Worm (Caenorhabditis elegans) whole organism, mixed stage, embryonic: ENCODE results near the gene T16A1.5.
"Not testable (repeated sequence)": the region's sequence is repeated elsewhere in the genome, so short reads cannot be mapped to it uniquely, and the experiment has no call there.

Source experiments
- M03D4.4 ChIP-seq: sonication (generic microtip); optimal IDR thresholded peaks from 2 replicates; lab custom pipeline; 2017; ENCODE audit warnings: mild to moderate bottlenecking, missing genetic modification characterization, missing compliant biosample characterization
- bed-3 ChIP-seq: fragments of 200-800 bp; sonication (Bioruptor generic); optimal IDR thresholded peaks from 3 replicates; lab custom pipeline; 2018; ENCODE audit warnings: mild to moderate bottlenecking, missing genetic modification characterization, moderate library complexity, missing compliant biosample characterization
- blmp-1 ChIP-seq: fragments of 150-350 bp; optimal IDR thresholded peaks from 2 replicates; lab custom pipeline; 2014; ENCODE audit warnings: missing biosample characterization, missing genetic modification characterization
- ceh-39 ChIP-seq: fragments of 150-350 bp; optimal IDR thresholded peaks from 2 replicates; lab custom pipeline; 2014; ENCODE audit warnings: missing biosample characterization, missing genetic modification characterization
- ceh-83 ChIP-seq: fragments of 200-800 bp; sonication (Bioruptor generic); optimal IDR thresholded peaks from 2 replicates; lab custom pipeline; 2018; ENCODE audit warnings: mild to moderate bottlenecking, missing genetic modification characterization, missing compliant biosample characterization
- ces-1 ChIP-seq: fragments of 150-350 bp; optimal IDR thresholded peaks from 2 replicates; lab custom pipeline; 2014; ENCODE audit warnings: missing biosample characterization, missing genetic modification reagents, missing genetic modification characterization
- cnd-1 ChIP-seq: fragments of 200-800 bp; sonication (Bioruptor generic); optimal IDR thresholded peaks from 2 replicates; lab custom pipeline; 2018; ENCODE audit warnings: mild to moderate bottlenecking, missing genetic modification characterization, missing compliant biosample characterization
- drap-1 ChIP-seq: fragments of 200-800 bp; sonication (Bioruptor generic); optimal IDR thresholded peaks from 3 replicates; lab custom pipeline; 2018; ENCODE audit warnings: mild to moderate bottlenecking, missing genetic modification characterization, missing compliant biosample characterization
- elt-1 ChIP-seq: sonication (generic microtip); optimal IDR thresholded peaks from 2 replicates; lab custom pipeline; 2017; ENCODE audit warnings: missing genetic modification characterization, mild to moderate bottlenecking, missing compliant biosample characterization, antibody characterized with exemption, moderate library complexity, borderline replicate concordance; ENCODE audit not compliant: insufficient read depth
- elt-3 ChIP-seq: fragments of 150-350 bp; optimal IDR thresholded peaks from 2 replicates; lab custom pipeline; 2014; ENCODE audit warnings: missing biosample characterization, missing genetic modification characterization
- flh-1 ChIP-seq: fragments of 200-800 bp; sonication (Bioruptor generic); optimal IDR thresholded peaks from 2 replicates; lab custom pipeline; 2018; ENCODE audit warnings: mild to moderate bottlenecking, missing genetic modification characterization, moderate library complexity, missing compliant biosample characterization
- lin-13 ChIP-seq: fragments of 150-350 bp; optimal IDR thresholded peaks from 2 replicates; lab custom pipeline; 2014; ENCODE audit warnings: missing biosample characterization, missing genetic modification characterization
- lin-32 ChIP-seq: fragments of 200-800 bp; sonication (Bioruptor generic); optimal IDR thresholded peaks from 2 replicates; lab custom pipeline; 2018; ENCODE audit warnings: mild to moderate bottlenecking, missing genetic modification characterization, missing compliant biosample characterization
- lsy-2 ChIP-seq: fragments of 150-350 bp; optimal IDR thresholded peaks from 2 replicates; lab custom pipeline; 2014; ENCODE audit warnings: missing biosample characterization, missing genetic modification characterization
- mab-5 ChIP-seq: fragments of 150-350 bp; optimal IDR thresholded peaks from 2 replicates; lab custom pipeline; 2014; ENCODE audit warnings: missing biosample characterization, missing genetic modification characterization
- mep-1 ChIP-seq: fragments of 150-350 bp; optimal IDR thresholded peaks from 2 replicates; lab custom pipeline; 2017; ENCODE audit warnings: missing biosample characterization, missing genetic modification reagents, missing genetic modification characterization, inconsistent platforms
- mls-2 ChIP-seq: sonication (generic microtip); optimal IDR thresholded peaks from 2 replicates; lab custom pipeline; 2016; ENCODE audit warnings: mild to moderate bottlenecking, missing genetic modification characterization, moderate library complexity, missing compliant biosample characterization
- nhr-2 ChIP-seq: fragments of 150-350 bp; optimal IDR thresholded peaks from 2 replicates; lab custom pipeline; 2014; ENCODE audit warnings: missing biosample characterization, missing genetic modification characterization
- nhr-237 ChIP-seq: fragments of 150-350 bp; optimal IDR thresholded peaks from 2 replicates; lab custom pipeline; 2014; ENCODE audit warnings: missing biosample characterization, missing genetic modification characterization
- nhr-28 ChIP-seq: fragments of 150-350 bp; optimal IDR thresholded peaks from 2 replicates; lab custom pipeline; 2014; ENCODE audit warnings: missing biosample characterization, missing genetic modification characterization
- nhr-76 ChIP-seq: sonication (generic microtip); optimal IDR thresholded peaks from 2 replicates; lab custom pipeline; 2017; ENCODE audit warnings: missing biosample characterization, missing genetic modification characterization
- pha-4 ChIP-seq: fragments of 150-350 bp; optimal IDR thresholded peaks from 2 replicates; lab custom pipeline; 2018; ENCODE audit warnings: missing biosample characterization, missing genetic modification reagents, missing genetic modification characterization
- sem-2 ChIP-seq: fragments of 200-800 bp; sonication (Bioruptor generic); optimal IDR thresholded peaks from 2 replicates; lab custom pipeline; 2018; ENCODE audit warnings: mild to moderate bottlenecking, missing genetic modification characterization, missing compliant biosample characterization
- snpc-4 ChIP-seq: fragments of 150-350 bp; optimal IDR thresholded peaks from 2 replicates; lab custom pipeline; 2014; ENCODE audit warnings: missing biosample characterization, missing genetic modification characterization
- sptf-1 ChIP-seq: sonication (generic microtip); optimal IDR thresholded peaks from 2 replicates; lab custom pipeline; 2017; ENCODE audit warnings: mild to moderate bottlenecking, missing genetic modification characterization, moderate library complexity, missing compliant biosample characterization
- unc-39 ChIP-seq: fragments of 150-350 bp; optimal IDR thresholded peaks from 2 replicates; lab custom pipeline; 2014; ENCODE audit warnings: missing biosample characterization, missing genetic modification characterization
- unc-62 ChIP-seq: fragments of 150-350 bp; optimal IDR thresholded peaks from 2 replicates; lab custom pipeline; 2014; ENCODE audit warnings: missing biosample characterization, missing genetic modification reagents, missing genetic modification characterization
- zip-8 ChIP-seq: fragments of 150-350 bp; optimal IDR thresholded peaks from 2 replicates; lab custom pipeline; 2014; ENCODE audit warnings: missing biosample characterization, missing genetic modification characterization
- ztf-11 ChIP-seq: fragments of 150-350 bp; optimal IDR thresholded peaks from 2 replicates; lab custom pipeline; 2014; ENCODE audit warnings: missing biosample characterization, missing genetic modification characterization

T16A1.5 gene

DNA sequence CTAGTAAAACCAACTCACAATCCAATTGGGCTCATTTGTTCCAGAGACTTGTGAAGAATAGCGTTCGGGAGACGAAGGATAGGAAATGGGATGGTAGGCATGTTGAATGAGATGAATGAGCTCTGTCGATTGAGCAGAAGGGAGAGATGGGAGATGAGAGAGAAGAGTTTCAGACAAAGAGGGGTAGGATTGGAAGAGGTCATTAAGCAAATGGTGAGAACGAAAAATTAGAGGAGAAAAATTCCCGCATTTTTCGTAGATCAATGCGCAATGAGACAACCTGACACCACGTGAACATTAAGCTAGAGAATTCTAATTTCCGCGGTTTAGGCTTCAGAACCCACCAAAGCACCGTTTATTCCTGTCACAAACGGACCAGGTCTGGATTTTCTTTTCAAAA is 19.6 kb downstream of the T16A1.5 start, which contains the start of gene F07E5.13:
Gene F07E5.13 (minus strand): TSS at position 101 of the 400 bp plus-strand sequence.
- no peak for TF ChIP-seq M03D4.4 (tag; lab: Kevin White, UChicago)
- TF ChIP-seq drap-1 (GFP tag; lab: Kevin White, UChicago): no peak
- TF ChIP-seq unc-62: no peak
- no peak for TF ChIP-seq ceh-83
- TF ChIP-seq nhr-76: no peak
- no peak for TF ChIP-seq snpc-4
- no peak for TF ChIP-seq mab-5
- no peak for TF ChIP-seq pha-4
- TF ChIP-seq sem-2 (GFP tag; lab: Kevin White, UChicago): no peak
- no peak for TF ChIP-seq cnd-1 (tag; lab: Kevin White, UChicago)
- TF ChIP-seq flh-1 (GFP tag; lab: Kevin White, UChicago): no peak
- no peak for TF ChIP-seq nhr-2
- no peak for TF ChIP-seq lsy-2 (tag; lab: Kevin White, UChicago)
- no peak for TF ChIP-seq elt-1 (tag; lab: Kevin White, UChicago)
- no peak for TF ChIP-seq ces-1 (GFP tag; lab: Kevin White, UChicago)
- no peak for TF ChIP-seq nhr-237
- TF ChIP-seq ztf-11: no peak
- TF ChIP-seq mep-1 (tag; lab: Kevin White, UChicago): no peak

- TF ChIP-seq sem-2 (GFP tag; lab: Kevin White, UChicago): no peak
- TF ChIP-seq lsy-2 (tag; lab: Kevin White, UChicago): peak; percentile 94
- TF ChIP-seq mep-1 (tag; lab: Kevin White, UChicago): peak; percentile 37
- peak; percentile 41 for TF ChIP-seq ces-1 (GFP tag; lab: Kevin White, UChicago)
- TF ChIP-seq lin-13 (tag; lab: Kevin White, UChicago): peak; percentile 62
- TF ChIP-seq, all 35 proteins: peak for 4
These were observed 24.6 kb downstream of the T16A1.5 start, which contains the start of gene F07E5.5 for ce11 chrII:2058985-2059384. Gene F07E5.5 (minus strand): TSS chrII:2059070.

DNA sequence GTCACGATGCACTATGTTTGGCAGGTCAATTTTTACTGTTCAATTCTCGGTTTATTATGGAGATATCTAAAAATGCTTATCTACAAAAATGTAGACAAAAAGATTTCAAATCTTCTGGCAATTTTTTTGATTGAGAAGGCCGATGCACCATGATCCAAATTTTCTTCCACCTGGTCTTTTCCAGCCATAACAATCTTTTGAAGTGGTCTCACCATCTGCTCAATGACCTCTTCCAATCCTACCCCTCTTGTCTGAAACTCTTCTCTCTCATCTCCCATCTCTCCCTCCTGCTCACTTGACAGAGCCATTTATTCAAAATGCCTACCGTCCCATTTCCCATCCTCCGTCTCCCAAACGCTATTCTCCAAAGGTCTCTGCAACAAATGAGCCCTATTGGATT is 32.3 kb downstream of the T16A1.5 start, which contains the start of gene fbxb-35:
Gene fbxb-35 (plus strand): TSS at position 301 of the 400 bp plus-strand sequence.
- no peak for TF ChIP-seq elt-1 (tag; lab: Kevin White, UChicago)
- no peak for TF ChIP-seq lin-13 (tag; lab: Kevin White, UChicago)
- TF ChIP-seq cnd-1 (tag; lab: Kevin White, UChicago): peak; percentile 51

DNA sequence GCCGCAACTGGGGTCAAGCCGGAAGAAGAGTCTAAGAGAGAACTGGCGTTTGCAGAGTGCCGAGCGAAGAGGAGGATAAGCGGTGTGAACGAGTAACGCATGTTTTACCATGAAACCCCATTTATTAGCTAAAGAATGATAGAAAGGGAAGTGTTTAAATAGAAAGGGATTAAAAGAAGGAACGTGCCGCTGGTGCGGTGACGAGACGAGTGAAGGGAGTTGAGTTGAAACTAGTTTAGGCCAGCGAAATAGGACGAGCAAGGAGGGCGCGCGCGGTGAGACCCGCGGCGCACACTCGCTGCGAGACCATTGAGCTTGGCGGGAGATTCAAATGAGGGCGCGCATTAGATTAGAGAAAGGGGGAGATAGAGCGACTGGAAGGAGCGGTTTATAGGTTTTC is 37.1 kb downstream of the T16A1.5 start, which contains the start of gene math-1:
Gene math-1 (minus strand): TSS at position 101 of the 400 bp plus-strand sequence.
- TF ChIP-seq zip-8, mls-2, M03D4.4 (tag; lab: Kevin White, UChicago): not testable (repeated sequence)
- TF ChIP-seq, all 35 proteins: peak for 0; not testable (repeated sequence) for 35

ce11 chrII:2045505-2045904 is 38.1 kb downstream of the T16A1.5 start, which contains the start of gene bath-24:
Gene bath-24 (minus strand): TSS chrII:2045605.
- TF ChIP-seq elt-1 (tag; lab: Kevin White, UChicago) (no peak), nhr-76 (no peak), elt-3 (tag; lab: Kevin White, UChicago) (no peak), nhr-28 (tag; lab: Kevin White, UChicago) (no peak), unc-39 (tag; lab: Kevin White, UChicago) (no peak), ceh-39 (tag; lab: Kevin White, UChicago) (no peak), flh-1 (GFP tag; lab: Kevin White, UChicago) (no peak), ces-1 (GFP tag; lab: Kevin White, UChicago) (no peak), sem-2 (GFP tag; lab: Kevin White, UChicago) (no peak), drap-1 (GFP tag; lab: Kevin White, UChicago) (no peak)

DNA sequence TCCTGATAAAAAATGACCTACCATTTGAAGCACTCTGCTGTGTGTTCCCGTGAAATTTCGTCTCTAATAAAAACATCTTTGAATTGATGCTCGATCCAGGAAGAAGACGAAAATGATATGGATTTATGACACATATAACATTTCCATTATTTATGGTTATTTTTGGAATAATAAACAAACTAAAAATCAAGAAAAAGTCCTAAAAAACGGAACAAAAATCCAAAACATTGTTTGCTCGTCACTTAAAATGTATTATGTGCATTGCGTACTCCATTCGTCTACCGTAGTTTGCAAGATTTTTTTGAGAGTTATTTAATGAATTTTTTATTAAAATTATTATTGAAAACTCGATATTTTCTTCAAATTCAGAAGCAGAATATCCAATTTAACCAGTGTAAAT is 41.2 kb downstream of the T16A1.5 start, which contains the start of gene bath-20:
Gene bath-20 (minus strand): TSS at position 101 of the 400 bp plus-strand sequence.
- no peak for TF ChIP-seq elt-1 (tag; lab: Kevin White, UChicago)
- no peak for TF ChIP-seq bed-3
- no peak for TF ChIP-seq sptf-1 (tag; lab: Kevin White, UChicago)
- no peak for TF ChIP-seq sem-2 (GFP tag; lab: Kevin White, UChicago)
- no peak for TF ChIP-seq nhr-76
- TF ChIP-seq unc-39 (tag; lab: Kevin White, UChicago): no peak
- TF ChIP-seq ceh-83: no peak
- no peak for TF ChIP-seq drap-1 (GFP tag; lab: Kevin White, UChicago)
- TF ChIP-seq mep-1 (tag; lab: Kevin White, UChicago): no peak
- TF ChIP-seq blmp-1 (tag; lab: Kevin White, UChicago): no peak
- no peak for TF ChIP-seq nhr-28 (tag; lab: Kevin White, UChicago)
- no peak for TF ChIP-seq ces-1 (GFP tag; lab: Kevin White, UChicago)
- TF ChIP-seq cnd-1 (tag; lab: Kevin White, UChicago): no peak
- TF ChIP-seq nhr-237: no peak
- TF ChIP-seq lin-32: no peak
- TF ChIP-seq flh-1 (GFP tag; lab: Kevin White, UChicago): no peak
